Worm (Caenorhabditis elegans): ENCODE measurements around the gene ZK686.3.

DNA sequence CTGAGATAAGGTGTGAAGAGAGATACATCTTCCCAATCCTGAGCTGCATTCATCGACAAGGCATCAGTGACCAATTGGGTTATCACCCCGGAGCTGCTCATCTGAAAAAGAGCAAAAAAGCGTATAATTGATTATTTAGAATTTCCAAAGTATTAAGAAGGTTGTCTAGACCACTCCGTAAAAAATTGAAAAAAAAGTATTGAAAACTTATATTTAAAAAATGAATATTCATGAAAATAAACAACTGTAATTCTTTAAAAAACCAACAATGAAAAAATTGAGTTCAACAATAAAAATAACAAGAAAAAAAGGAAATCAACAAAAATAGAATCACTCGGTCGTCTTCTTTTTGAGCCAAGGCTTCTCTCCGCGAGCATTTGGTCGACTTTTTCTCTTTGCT lies 5.4 kb downstream of the ZK686.3 start, which contains the start of gene mtx-2:
- TF ChIP-seq unc-130 (tag; optimal IDR thresholded peaks at IDR 0.05) (no peak), jun-1 (tag; optimal IDR thresholded peaks at IDR 0.05) (no peak), ama-1 (optimal IDR thresholded peaks at IDR 0.05) (no peak), nhr-76 (tag; optimal IDR thresholded peaks at IDR 0.05) (no peak), rnt-1 (tag; optimal IDR thresholded peaks at IDR 0.05) (no peak), unc-30 (tag; optimal IDR thresholded peaks at IDR 0.05) (no peak), mdl-1 (tag; optimal IDR thresholded peaks at IDR 0.05) (no peak), lsy-2 (tag; optimal IDR thresholded peaks at IDR 0.05) (no peak)

Measured in whole organism, L1 larva.